Worm (Caenorhabditis elegans) whole organism, late embryonic: ENCODE results near the gene K07B1.4.
A peak's percentile ranks its signal among the peaks of the same experiment; 100 is the strongest.

Source experiments
- C38D4.7 ChIP-seq: fragments of 200-800 bp; sonication (Bioruptor generic); optimal IDR thresholded peaks from 2 replicates; lab custom pipeline; 2018; ENCODE audit warnings: mild to moderate bottlenecking, missing genetic modification characterization, moderate library complexity, missing compliant biosample characterization
- K09A11.1 ChIP-seq: sonication (generic microtip); optimal IDR thresholded peaks from 2 replicates; lab custom pipeline; 2017; ENCODE audit warnings: antibody characterized with exemption, mild to moderate bottlenecking, missing genetic modification characterization, missing compliant biosample characterization; ENCODE audit not compliant: insufficient read depth
- Y22D7AL.16 ChIP-seq: sonication (generic microtip); optimal IDR thresholded peaks from 2 replicates; lab custom pipeline; 2016; ENCODE audit warnings: missing genetic modification characterization, missing compliant biosample characterization
- ahr-1 ChIP-seq: sonication (generic microtip); optimal IDR thresholded peaks from 2 replicates; lab custom pipeline; 2016; ENCODE audit warnings: missing genetic modification characterization, missing compliant biosample characterization
- ceh-14 ChIP-seq: sonication (generic microtip); optimal IDR thresholded peaks from 2 replicates; lab custom pipeline; 2016; ENCODE audit warnings: missing genotype, missing genetic modification characterization, missing compliant biosample characterization
- ceh-18 ChIP-seq: sonication (generic microtip); optimal IDR thresholded peaks from 2 replicates; lab custom pipeline; 2016; ENCODE audit warnings: missing genetic modification characterization, missing compliant biosample characterization
- ceh-45 ChIP-seq: fragments of 200-800 bp; sonication (Bioruptor generic); IDR thresholded peaks from 2 replicates; pipeline ENCODE4 v1.3.6; 2022; ENCODE audit warnings: missing genetic modification reagents, missing genetic modification characterization, missing compliant biosample characterization
- ceh-48 ChIP-seq: sonication (generic microtip); optimal IDR thresholded peaks from 2 replicates; lab custom pipeline; 2016; ENCODE audit warnings: missing genetic modification characterization, inconsistent platforms, missing compliant biosample characterization
- che-1 ChIP-seq: sonication (generic microtip); optimal IDR thresholded peaks from 2 replicates; lab custom pipeline; 2016; ENCODE audit warnings: mild to moderate bottlenecking, missing genetic modification characterization, missing compliant biosample characterization
- dve-1 ChIP-seq: sonication (generic microtip); optimal IDR thresholded peaks from 2 replicates; lab custom pipeline; 2017; ENCODE audit warnings: antibody characterized with exemption, mild to moderate bottlenecking, missing genetic modification characterization, missing compliant biosample characterization
- elt-4 ChIP-seq: sonication (generic microtip); optimal IDR thresholded peaks from 2 replicates; lab custom pipeline; 2016; ENCODE audit warnings: missing genetic modification characterization, missing compliant biosample characterization
- ets-4 ChIP-seq: sonication (generic microtip); optimal IDR thresholded peaks from 2 replicates; lab custom pipeline; 2016; ENCODE audit warnings: missing genetic modification characterization, missing compliant biosample characterization
- fkh-10 ChIP-seq: fragments of 150-350 bp; optimal IDR thresholded peaks from 2 replicates; lab custom pipeline; 2014; ENCODE audit warnings: missing biosample characterization, missing genetic modification reagents, missing genetic modification characterization
- gmeb-2 ChIP-seq: sonication (generic microtip); optimal IDR thresholded peaks from 2 replicates; lab custom pipeline; 2016; ENCODE audit warnings: missing genetic modification characterization, inconsistent platforms, missing compliant biosample characterization
- hlh-15 ChIP-seq: sonication (generic microtip); optimal IDR thresholded peaks from 2 replicates; lab custom pipeline; 2016; ENCODE audit warnings: missing genetic modification characterization, missing compliant biosample characterization
- hlh-30 ChIP-seq: sonication (generic microtip); optimal IDR thresholded peaks from 2 replicates; lab custom pipeline; 2017; ENCODE audit warnings: antibody characterized with exemption, missing genetic modification characterization, missing compliant biosample characterization; ENCODE audit not compliant: insufficient read depth
- hlh-8 ChIP-seq: sonication (generic microtip); optimal IDR thresholded peaks from 2 replicates; lab custom pipeline; 2016; ENCODE audit warnings: missing genotype, missing genetic modification characterization, missing compliant biosample characterization
- lim-6 ChIP-seq: sonication (generic microtip); optimal IDR thresholded peaks from 2 replicates; lab custom pipeline; 2016; ENCODE audit warnings: missing genetic modification characterization, missing compliant biosample characterization
- lin-11 ChIP-seq: fragments of 200-800 bp; sonication (Bioruptor generic); optimal IDR thresholded peaks from 2 replicates; lab custom pipeline; 2018; ENCODE audit warnings: mild to moderate bottlenecking, missing genetic modification characterization, missing compliant biosample characterization
- madf-2 ChIP-seq: sonication (generic microtip); optimal IDR thresholded peaks from 2 replicates; lab custom pipeline; 2017; ENCODE audit warnings: missing genetic modification characterization, missing compliant biosample characterization
- mec-3 ChIP-seq: sonication (generic microtip); optimal IDR thresholded peaks from 2 replicates; lab custom pipeline; 2016; ENCODE audit warnings: borderline replicate concordance, missing genetic modification characterization, missing compliant biosample characterization
- nfya-1 ChIP-seq: sonication (generic microtip); optimal IDR thresholded peaks from 2 replicates; lab custom pipeline; 2017; ENCODE audit warnings: missing genetic modification characterization, mild to moderate bottlenecking, missing compliant biosample characterization, antibody characterized with exemption, moderate library complexity
- npax-4 ChIP-seq: sonication (generic microtip); optimal IDR thresholded peaks from 2 replicates; lab custom pipeline; 2016; ENCODE audit warnings: missing genetic modification characterization, missing compliant biosample characterization
- pha-2 ChIP-seq: sonication (generic microtip); optimal IDR thresholded peaks from 2 replicates; lab custom pipeline; 2017; ENCODE audit warnings: mild to moderate bottlenecking, missing genetic modification characterization, missing compliant biosample characterization
- pha-4 ChIP-seq: fragments of 150-350 bp; optimal IDR thresholded peaks from 2 replicates; lab custom pipeline; 2018; ENCODE audit warnings: missing biosample characterization, missing genetic modification reagents, missing genetic modification characterization
- pros-1 ChIP-seq: fragments of 150-350 bp; optimal IDR thresholded peaks from 2 replicates; lab custom pipeline; 2014; ENCODE audit warnings: missing biosample characterization, missing genetic modification reagents, missing genetic modification characterization
- ref-2 ChIP-seq: sonication (generic microtip); optimal IDR thresholded peaks from 2 replicates; lab custom pipeline; 2016; ENCODE audit warnings: missing genetic modification characterization, missing compliant biosample characterization
- sdc-2 ChIP-seq: sonication (generic microtip); optimal IDR thresholded peaks from 2 replicates; lab custom pipeline; 2016; ENCODE audit warnings: missing genotype, missing genetic modification characterization, missing compliant biosample characterization
- sox-2 ChIP-seq: fragments of 200-800 bp; sonication (Bioruptor generic); IDR thresholded peaks from 2 replicates; pipeline ENCODE4 v1.3.6; 2022; ENCODE audit warnings: missing genetic modification reagents, missing genetic modification characterization, missing compliant biosample characterization
- sox-4 ChIP-seq: sonication (generic microtip); optimal IDR thresholded peaks from 2 replicates; lab custom pipeline; 2017; ENCODE audit warnings: mild to moderate bottlenecking, missing genetic modification characterization, inconsistent platforms, missing compliant biosample characterization
- syd-9 ChIP-seq: sonication (generic microtip); optimal IDR thresholded peaks from 2 replicates; lab custom pipeline; 2016; ENCODE audit warnings: mild to moderate bottlenecking, missing genetic modification characterization, moderate library complexity, missing compliant biosample characterization
- tbx-2 ChIP-seq: sonication (generic microtip); optimal IDR thresholded peaks from 2 replicates; lab custom pipeline; 2016; ENCODE audit warnings: missing genetic modification characterization, missing compliant biosample characterization
- ttx-3 ChIP-seq: sonication (generic microtip); optimal IDR thresholded peaks from 2 replicates; lab custom pipeline; 2016; ENCODE audit warnings: missing genetic modification reagents, missing genetic modification characterization, missing compliant biosample characterization
- unc-42 ChIP-seq: sonication (generic microtip); optimal IDR thresholded peaks from 2 replicates; lab custom pipeline; 2016; ENCODE audit warnings: missing genotype, missing genetic modification characterization, missing compliant biosample characterization
- unc-55 ChIP-seq: sonication (generic microtip); optimal IDR thresholded peaks from 2 replicates; lab custom pipeline; 2017; ENCODE audit warnings: missing biosample characterization, missing genetic modification reagents, missing genetic modification characterization
- unc-86 ChIP-seq: sonication (generic microtip); optimal IDR thresholded peaks from 2 replicates; lab custom pipeline; 2016; ENCODE audit warnings: missing genetic modification characterization, missing compliant biosample characterization
- zip-5 ChIP-seq: sonication (generic microtip); optimal IDR thresholded peaks from 2 replicates; lab custom pipeline; 2016; ENCODE audit warnings: missing genetic modification characterization, missing compliant biosample characterization

The K07B1.4 gene

ce11 chrV:9328670-9329069, at the start of gene K07B1.4:
K07B1.4 (plus strand) TSS chrV:9328970.
- TF ChIP-seq ceh-45 (GFP tag; lab: Robert Waterston, UW) (no peak), C38D4.7 (no peak), ref-2 (tag; lab: Kevin White, UChicago) (no peak), pha-2 (tag; lab: Kevin White, UChicago) (no peak), che-1 (tag; lab: Kevin White, UChicago) (no peak), ceh-14 (tag; lab: Kevin White, UChicago) (no peak), fkh-10 (GFP tag; lab: Kevin White, UChicago) (no peak), lin-11 (no peak), ahr-1 (tag; lab: Kevin White, UChicago) (no peak), nfya-1 (tag; lab: Kevin White, UChicago) (no peak), unc-42 (no peak)

- TF ChIP-seq dve-1 (tag; lab: Kevin White, UChicago) (no peak), nfya-1 (tag; lab: Kevin White, UChicago) (no peak), fkh-10 (GFP tag; lab: Kevin White, UChicago) (no peak), ref-2 (tag; lab: Kevin White, UChicago) (no peak), hlh-15 (no peak), pros-1 (tag; lab: Kevin White, UChicago) (no peak), unc-86 (no peak), mec-3 (tag; lab: Kevin White, UChicago) (no peak), pha-4 (tag; lab: Kevin White, UChicago) (no peak), K09A11.1 (tag; lab: Kevin White, UChicago) (no peak), syd-9 (no peak), elt-4 (tag; lab: Kevin White, UChicago) (no peak), sox-2 (GFP tag; lab: Robert Waterston, UW) (no peak), Y22D7AL.16 (tag; lab: Kevin White, UChicago) (no peak), unc-55 (no peak), madf-2 (tag; lab: Kevin White, UChicago) (no peak)
Observed at ce11 chrV:9282110-9282509, 46.7 kb upstream of the K07B1.4 start, which contains the start of gene hlh-10. hlh-10 (minus strand) TSS chrV:9282210.

ce11 chrV:9283452-9283851, 45.3 kb upstream of the K07B1.4 start:
- TF ChIP-seq hlh-8 (peak; percentile 74), dve-1 (tag; lab: Kevin White, UChicago) (no peak)

- no peak for TF ChIP-seq ahr-1 (tag; lab: Kevin White, UChicago)
- TF ChIP-seq sox-4, result no peak
Observed at ce11 chrV:9287460-9287859, 41.3 kb upstream of the K07B1.4 start, which contains the start of gene lron-2. lron-2 (minus strand) TSS chrV:9287560.

- TF ChIP-seq npax-4 (tag; lab: Kevin White, UChicago) (no peak), hlh-30 (tag; lab: Kevin White, UChicago) (no peak), tbx-2 (tag; lab: Kevin White, UChicago) (no peak), unc-42 (no peak), zip-5 (no peak), ceh-14 (tag; lab: Kevin White, UChicago) (no peak), sdc-2 (tag; lab: Kevin White, UChicago) (no peak), syd-9 (no peak), ttx-3 (no peak), gmeb-2 (no peak), ceh-18 (tag; lab: Kevin White, UChicago) (no peak), pha-2 (tag; lab: Kevin White, UChicago) (no peak), mec-3 (tag; lab: Kevin White, UChicago) (no peak), ref-2 (tag; lab: Kevin White, UChicago) (no peak), unc-55 (no peak), ceh-48 (tag; lab: Kevin White, UChicago) (no peak), ets-4 (tag; lab: Kevin White, UChicago) (no peak), hlh-8 (no peak), lim-6 (tag; lab: Kevin White, UChicago) (no peak)
Observed at ce11 chrV:9291919-9292318, 36.9 kb upstream of the K07B1.4 start, which contains the start of gene ZK682.7. ZK682.7 (minus strand) TSS chrV:9292165.
